Fruit fly (Drosophila melanogaster): ENCODE data around the gene CG34031.

Gene CG34031

DNA sequence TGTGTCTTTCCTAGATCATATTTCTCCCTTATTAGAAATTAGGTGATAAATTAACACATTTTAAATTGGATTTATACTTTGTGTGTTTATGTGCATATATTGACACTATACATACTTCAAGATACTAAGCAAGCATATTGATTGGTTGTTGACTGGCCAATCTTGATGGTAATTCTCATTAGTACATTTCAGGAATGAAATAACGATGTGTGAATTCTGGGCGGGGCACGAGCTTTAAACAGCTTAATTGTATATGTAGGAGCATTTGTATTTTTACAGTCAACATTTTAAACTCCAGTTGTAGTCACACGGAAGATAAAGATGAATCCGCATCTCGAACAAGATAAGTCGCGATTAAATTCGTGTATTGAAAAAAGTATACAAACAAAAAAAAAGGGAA is at the start of gene CG34031:
TSS of gene CG34031 (plus strand) at position 301 of the 400 bp plus-strand sequence.
- TF ChIP-seq Lpt (GFP tag; optimal IDR thresholded peaks at IDR 0.05) (no peak), eg (GFP tag; IDR thresholded peaks at IDR 0.05) (no peak), acj6 (GFP tag; optimal IDR thresholded peaks at IDR 0.05) (no peak), CG10631 (GFP tag; optimal IDR thresholded peaks at IDR 0.05) (no peak), Ets96B (tag; optimal IDR thresholded peaks at IDR 0.05) (no peak), CG6276 (GFP tag; optimal IDR thresholded peaks at IDR 0.05) (no peak), CG31627 (GFP tag; optimal IDR thresholded peaks at IDR 0.05) (no peak), CG3919 (GFP tag; optimal IDR thresholded peaks at IDR 0.05) (no peak), Eip93F (GFP tag; optimal IDR thresholded peaks at IDR 0.05) (no peak)

dm6 chr3L:23125736-23126135 is 48.5 kb upstream of the CG34031 start, which contains the start of gene CG33217:
Gene CG33217, plus strand, starts transcription at chr3L:23126025.
- no peak for TF ChIP-seq Hr38 (GFP tag; optimal IDR thresholded peaks at IDR 0.05)
- TF ChIP-seq pdm3 (GFP tag; optimal IDR thresholded peaks at IDR 0.05) = peak; percentile 7
- TF ChIP-seq CG10631 (GFP tag; optimal IDR thresholded peaks at IDR 0.05) = no peak
- TF ChIP-seq CG16779 (tag; optimal IDR thresholded peaks at IDR 0.05) = no peak
- no peak for TF ChIP-seq CG6792 (GFP tag; optimal IDR thresholded peaks at IDR 0.05)
- TF ChIP-seq achi (GFP tag; optimal IDR thresholded peaks at IDR 0.05) = no peak
- TF ChIP-seq Sox14 (GFP tag; optimal IDR thresholded peaks at IDR 0.05) = no peak
- TF ChIP-seq salr (GFP tag; optimal IDR thresholded peaks at IDR 0.05) = no peak
- peak; percentile 24 for TF ChIP-seq svp (GFP tag)
- TF ChIP-seq Eip78C (GFP tag) = no peak
- TF ChIP-seq CG34406 (GFP tag; optimal IDR thresholded peaks at IDR 0.05) = no peak
- peak; percentile 8 for TF ChIP-seq cyc (GFP tag; optimal IDR thresholded peaks at IDR 0.05)
- TF ChIP-seq CG6276 (GFP tag; optimal IDR thresholded peaks at IDR 0.05) = no peak
- TF ChIP-seq lz (GFP tag; optimal IDR thresholded peaks at IDR 0.05) = peak; percentile 8
- no peak for TF ChIP-seq vri (GFP tag; optimal IDR thresholded peaks at IDR 0.05)
- peak; percentile 34 for TF ChIP-seq CG31627 (GFP tag; optimal IDR thresholded peaks at IDR 0.05)
- TF ChIP-seq CG10669 (GFP tag; optimal IDR thresholded peaks at IDR 0.05) = no peak
- peak; percentile 0 for TF ChIP-seq esn (GFP tag; optimal IDR thresholded peaks at IDR 0.05)
- no peak for TF ChIP-seq CG6854 (GFP tag; optimal IDR thresholded peaks at IDR 0.05)
- TF ChIP-seq CG11294 (GFP tag; IDR thresholded peaks at IDR 0.05) = no peak
- TF ChIP-seq CG9139 (GFP tag; optimal IDR thresholded peaks at IDR 0.05) = no peak
- no peak for TF ChIP-seq net (GFP tag; optimal IDR thresholded peaks at IDR 0.05)
- no peak for TF ChIP-seq CG8632 (GFP tag; optimal IDR thresholded peaks at IDR 0.05)
- TF ChIP-seq fd85E (GFP tag; optimal IDR thresholded peaks at IDR 0.05) = no peak
- TF ChIP-seq spab (GFP tag; optimal IDR thresholded peaks at IDR 0.05) = no peak
- no peak for TF ChIP-seq CG15336 (GFP tag; IDR thresholded peaks at IDR 0.05)
- no peak for TF ChIP-seq dac (GFP tag; optimal IDR thresholded peaks at IDR 0.05)
- TF ChIP-seq Sox102F (GFP tag; optimal IDR thresholded peaks at IDR 0.05) = no peak
- TF ChIP-seq CG1621 (tag; optimal IDR thresholded peaks at IDR 0.05) = no peak
- TF ChIP-seq CG32006 (GFP tag; optimal IDR thresholded peaks at IDR 0.05) = no peak
- no peak for TF ChIP-seq Blimp-1 (GFP tag; optimal IDR thresholded peaks at IDR 0.05)
- TF ChIP-seq dsx (GFP tag; optimal IDR thresholded peaks at IDR 0.05; ENCODE audit: poor library complexity, severe bottlenecking) = no peak
- TF ChIP-seq Ets21C (GFP tag; optimal IDR thresholded peaks at IDR 0.05) = peak; percentile 2
- no peak for TF ChIP-seq Ets96B (tag; optimal IDR thresholded peaks at IDR 0.05)
- no peak for TF ChIP-seq ss (GFP tag; optimal IDR thresholded peaks at IDR 0.05)
- TF ChIP-seq Hr39 (GFP tag; optimal IDR thresholded peaks at IDR 0.05) = peak; percentile 27
- peak; percentile 34 for TF ChIP-seq OdsH (GFP tag; optimal IDR thresholded peaks at IDR 0.05)
- TF ChIP-seq Smox (GFP tag; optimal IDR thresholded peaks at IDR 0.05) = no peak
- TF ChIP-seq CG3032 (tag; optimal IDR thresholded peaks at IDR 0.05) = peak; percentile 25
- no peak for TF ChIP-seq CG11902 (GFP tag; optimal IDR thresholded peaks at IDR 0.05)
- TF ChIP-seq Sox15 (GFP tag; optimal IDR thresholded peaks at IDR 0.05) = peak; percentile 15
- TF ChIP-seq Eip93F (GFP tag; optimal IDR thresholded peaks at IDR 0.05) = no peak
- TF ChIP-seq CG7368 (GFP tag; optimal IDR thresholded peaks at IDR 0.05) = no peak
- TF ChIP-seq Lpt (GFP tag; optimal IDR thresholded peaks at IDR 0.05) = no peak
